Fruit fly (Drosophila melanogaster): Measurements from ENCODE around the gene CG6118.
A peak's percentile ranks its signal among the peaks of the same experiment; 100 is the strongest.

Gene CG6118

dm6 chr3R:15409110-15409771 lies 25.3 kb downstream of the CG6118 start (continued):
- TF ChIP-seq onecut (GFP tag; IDR thresholded peaks at IDR 0.05) (no peak), dati (GFP tag; IDR thresholded peaks at IDR 0.05) (0 out of 2 replicates have a peak, but pooled peaks have one; percentile 16), CG8290 (GFP tag; optimal IDR thresholded peaks at IDR 0.05) (no peak), CG8290 (tag; optimal IDR thresholded peaks at IDR 0.05) (no peak), corto (GFP tag; optimal IDR thresholded peaks at IDR 0.05) (peak; percentile 10), cwo (GFP tag; optimal IDR thresholded peaks at IDR 0.05) (no peak), CG2199 (GFP tag; IDR thresholded peaks at IDR 0.05) (no peak), Myb (GFP tag; optimal IDR thresholded peaks at IDR 0.05) (no peak), tio (GFP tag; optimal IDR thresholded peaks at IDR 0.05) (no peak), Dbx (GFP tag; IDR thresholded peaks at IDR 0.05) (no peak), Trl (optimal IDR thresholded peaks at IDR 0.05) (no peak), Trl (GFP tag; optimal IDR thresholded peaks at IDR 0.05) (no peak), Atf-2 (GFP tag; optimal IDR thresholded peaks at IDR 0.05) (no peak), vfl (GFP tag; optimal IDR thresholded peaks at IDR 0.05) (no peak), sisA (GFP tag; IDR thresholded peaks at IDR 0.05) (peak; percentile 41; the same call in 1 of the 2 replicates), CG10209 (GFP tag; optimal IDR thresholded peaks at IDR 0.05) (no peak), CG11093 (GFP tag; IDR thresholded peaks at IDR 0.05) (no peak), pnt (GFP tag; optimal IDR thresholded peaks at IDR 0.05) (no peak), ken (GFP tag; IDR thresholded peaks at IDR 0.05) (0 out of 3 replicates have a peak, but pooled peaks have one; percentile 19), sqz (GFP tag; optimal IDR thresholded peaks at IDR 0.05) (peak; percentile 68), dpn (GFP tag; optimal IDR thresholded peaks at IDR 0.05) (peak in 1 of 2 experiments; percentile 18), hbn (GFP tag; IDR thresholded peaks at IDR 0.05; ENCODE audit: partially characterized antibody) (no peak), ranshi (GFP tag; IDR thresholded peaks at IDR 0.05) (no peak), Lpt (GFP tag; optimal IDR thresholded peaks at IDR 0.05) (no peak), CG2120 (GFP tag; optimal IDR thresholded peaks at IDR 0.05) (no peak), CG16863 (GFP tag; optimal IDR thresholded peaks at IDR 0.05) (no peak), prd (optimal IDR thresholded peaks at IDR 0.05) (no peak), prd (GFP tag; IDR thresholded peaks at IDR 0.05) (peak; percentile 23; the same call in 1 of the 3 replicates), CG14860 (GFP tag; IDR thresholded peaks at IDR 0.05; ENCODE audit: partially characterized antibody) (no peak), nom (GFP tag; optimal IDR thresholded peaks at IDR 0.05) (peak; percentile 17), CG13624 (GFP tag; optimal IDR thresholded peaks at IDR 0.05) (no peak), slp2 (GFP tag; optimal IDR thresholded peaks at IDR 0.05) (no peak), Camta (GFP tag; optimal IDR thresholded peaks at IDR 0.05) (no peak), CG2712 (tag; optimal IDR thresholded peaks at IDR 0.05) (no peak), E2f2 (GFP tag; IDR thresholded peaks at IDR 0.05) (no peak), CG5180 (GFP tag; optimal IDR thresholded peaks at IDR 0.05) (no peak), HLH3B (GFP tag; IDR thresholded peaks at IDR 0.05) (peak; percentile 35; the same call in 1 of the 2 replicates), pum (GFP tag; optimal IDR thresholded peaks at IDR 0.05) (no peak), ssp (GFP tag; IDR thresholded peaks at IDR 0.05) (no peak), Sox102F (GFP tag; optimal IDR thresholded peaks at IDR 0.05) (peak; percentile 3), kah (GFP tag; optimal IDR thresholded peaks at IDR 0.05) (no peak), Optix (GFP tag; IDR thresholded peaks at IDR 0.05) (no peak), gro (GFP tag; optimal IDR thresholded peaks at IDR 0.05) (no peak), CG2129 (GFP tag; IDR thresholded peaks at IDR 0.05; ENCODE audit: partially characterized antibody) (no peak), CrebB (tag; optimal IDR thresholded peaks at IDR 0.05) (no peak), Drgx (GFP tag; IDR thresholded peaks at IDR 0.05) (peak; percentile 61; the same call in 1 of the 2 replicates), CG34422 (GFP tag; IDR thresholded peaks at IDR 0.05) (no peak; the same call in 2 of the 3 replicates), CG9609 (GFP tag; optimal IDR thresholded peaks at IDR 0.05) (no peak), Nf-YC (tag; optimal IDR thresholded peaks at IDR 0.05) (no peak), HHEX (GFP tag; optimal IDR thresholded peaks at IDR 0.05) (no peak), dysf (GFP tag; IDR thresholded peaks at IDR 0.05) (0 out of 3 replicates have a peak, but pooled peaks have one; percentile 24)

All from whole organism, embryonic.